Worm (Caenorhabditis elegans) whole organism, L3 larva: ENCODE data around the gene sop-2.

Experiments used
- ZK546.5 ChIP-seq: sonication (generic microtip); optimal IDR thresholded peaks from 2 replicates; lab custom pipeline; 2017; ENCODE audit warnings: missing biosample characterization, missing genetic modification characterization
- ceh-28 ChIP-seq: fragments of 150-350 bp; optimal IDR thresholded peaks from 2 replicates; lab custom pipeline; 2014; ENCODE audit warnings: missing biosample characterization, missing genetic modification reagents, missing genetic modification characterization
- ceh-82 ChIP-seq: fragments of 150-350 bp; optimal IDR thresholded peaks from 2 replicates; lab custom pipeline; 2014; ENCODE audit warnings: missing biosample characterization, missing genetic modification characterization
- egl-27 ChIP-seq: sonication (generic microtip); optimal IDR thresholded peaks from 4 replicates; lab custom pipeline; 2017; ENCODE audit warnings: missing biosample characterization, missing genetic modification reagents, missing genetic modification characterization
- eor-1 ChIP-seq, 2 experiments: fragments of 150-350 bp; optimal IDR thresholded peaks; 2 replicates each; lab custom pipeline; 2014 to 2018; ENCODE audit warnings: missing biosample characterization in 2 of 2, missing genetic modification characterization in 2 of 2
- fkh-10 ChIP-seq: sonication (generic microtip); optimal IDR thresholded peaks from 2 replicates; lab custom pipeline; 2017; ENCODE audit warnings: missing biosample characterization, missing genetic modification reagents, missing genetic modification characterization
- lin-39 ChIP-seq: fragments of 150-350 bp; optimal IDR thresholded peaks from 2 replicates; lab custom pipeline; 2018; ENCODE audit warnings: missing biosample characterization, missing genetic modification reagents, missing genetic modification characterization
- nfya-1 ChIP-seq: sonication (generic microtip); optimal IDR thresholded peaks from 2 replicates; lab custom pipeline; 2017; ENCODE audit warnings: missing genetic modification characterization, mild to moderate bottlenecking, missing compliant biosample characterization, antibody characterized with exemption, moderate library complexity; ENCODE audit not compliant: insufficient read depth
- nhr-67 ChIP-seq: fragments of 150-350 bp; optimal IDR thresholded peaks from 2 replicates; lab custom pipeline; 2014; ENCODE audit warnings: missing biosample characterization, missing genetic modification characterization
- pqm-1 ChIP-seq: fragments of 150-350 bp; optimal IDR thresholded peaks from 2 replicates; lab custom pipeline; 2017; ENCODE audit warnings: missing biosample characterization, missing genetic modification characterization, inconsistent platforms
- unc-62 ChIP-seq: fragments of 150-350 bp; sonication (generic microtip); optimal IDR thresholded peaks from 4 replicates; lab custom pipeline; 2014; ENCODE audit warnings: missing biosample characterization, missing genetic modification reagents, missing genetic modification characterization

ce11 chrII:12324159-12324558 lies 15.6 kb upstream of the sop-2 start, which contains the start of gene sre-56:
- TF ChIP-seq ceh-28 (no peak), nfya-1 (tag; lab: Kevin White, UChicago) (no peak), fkh-10 (GFP tag; lab: Kevin White, UChicago) (no peak), nhr-67 (tag; lab: Kevin White, UChicago) (no peak), eor-1 (tag; optimal IDR thresholded peaks at IDR 0.05; lab: Kevin White, UChicago) (no peak), egl-27 (tag; lab: Kevin White, UChicago) (no peak), unc-62 (GFP tag; lab: Kevin White, UChicago) (no peak), ZK546.5 (tag; lab: Kevin White, UChicago) (no peak), pqm-1 (tag; lab: Kevin White, UChicago) (no peak), ceh-82 (tag; lab: Kevin White, UChicago) (no peak), lin-39 (tag; lab: Kevin White, UChicago) (no peak)
